Fruit fly (Drosophila melanogaster): ENCODE measurements around the gene CG8837.

The CG8837 gene

DNA sequence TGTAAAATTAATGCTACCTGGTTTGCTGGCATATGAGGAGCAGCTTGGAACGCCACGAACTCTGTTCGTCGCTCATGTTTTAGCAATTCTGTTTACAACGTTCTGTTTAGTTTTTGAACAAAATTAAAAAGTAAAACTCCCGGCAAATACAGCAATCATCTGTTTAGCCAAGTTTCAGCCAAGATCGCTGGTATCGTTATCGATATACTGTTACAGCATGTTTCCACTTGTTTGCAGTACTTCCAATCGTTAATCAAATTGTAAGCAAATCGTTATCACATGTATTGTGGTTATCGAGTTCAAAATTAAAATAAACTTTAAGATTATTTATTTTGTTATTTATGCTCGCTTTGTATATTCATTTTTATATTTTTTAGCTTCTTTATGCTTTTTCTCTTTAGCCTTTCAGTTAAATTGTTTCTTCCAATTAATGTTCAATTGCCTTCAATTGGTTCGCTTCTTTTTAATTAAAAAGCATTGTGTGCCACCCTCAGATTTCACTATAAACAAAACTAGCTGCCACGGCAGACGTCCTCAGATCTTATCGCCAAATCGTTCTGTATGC is at the start of gene CG8837, which contains the start of gene Fign:
Gene CG8837 (plus strand): TSS at position 515 of the 565 bp plus-strand sequence.
Gene Fign (minus strand): TSS at position 142 of the 565 bp plus-strand sequence.
- TF ChIP-seq CG17801 (GFP tag; optimal IDR thresholded peaks at IDR 0.05; ENCODE audit: partially characterized antibody): no peak

DNA sequence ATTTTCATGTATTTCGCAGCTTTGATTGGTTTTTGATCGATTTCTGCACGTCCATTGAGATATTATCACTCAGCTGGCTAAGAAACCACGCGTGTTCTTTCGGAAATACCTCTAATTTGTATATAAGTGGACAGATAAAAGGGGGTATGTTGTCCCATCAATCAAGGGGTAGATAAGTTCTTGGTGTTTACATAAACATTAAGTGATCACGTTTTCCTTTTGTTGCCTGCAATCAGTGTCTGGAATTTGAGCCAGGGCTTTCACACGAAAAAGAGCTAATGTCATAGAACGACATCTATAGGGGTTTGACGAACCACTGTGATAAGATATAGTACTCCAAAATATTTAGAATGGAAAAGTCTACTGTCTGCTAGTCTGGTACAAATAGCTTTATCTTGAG is 41.3 kb upstream of the CG8837 start:
- TF ChIP-seq CG17801 (GFP tag; optimal IDR thresholded peaks at IDR 0.05; ENCODE audit: partially characterized antibody): no peak

dm6 chr2L:3280484-3280993 is 39.5 kb upstream of the CG8837 start, which contains the start of gene OtopLb:
Gene OtopLb, minus strand, starts transcription at chr2L:3280534.
- TF ChIP-seq CG17801 (GFP tag; optimal IDR thresholded peaks at IDR 0.05; ENCODE audit: partially characterized antibody): no peak

dm6 chr2L:3293718-3294340 is 26.2 kb upstream of the CG8837 start:
- TF ChIP-seq CG17801 (GFP tag; optimal IDR thresholded peaks at IDR 0.05; ENCODE audit: partially characterized antibody): no peak

DNA sequence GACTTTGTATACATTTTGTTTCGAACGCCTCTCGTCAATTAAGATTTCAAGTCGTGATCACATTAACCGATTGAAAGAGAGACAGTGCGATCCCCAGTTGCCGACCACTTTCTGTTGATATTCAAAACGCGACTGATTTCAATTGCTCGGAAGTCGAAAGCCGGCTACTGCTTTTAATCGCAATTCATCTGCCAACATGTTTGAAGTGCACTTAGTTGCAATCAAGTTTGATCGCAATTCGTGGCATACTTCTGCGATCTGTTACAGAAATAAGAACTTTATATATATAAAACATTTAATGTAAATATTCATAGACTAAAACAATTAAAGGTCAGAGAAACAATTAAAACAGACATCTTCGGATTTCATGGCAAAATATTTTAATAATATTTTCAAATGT is 25.5 kb upstream of the CG8837 start, which contains the start of gene CG9664:
Gene CG9664 (minus strand): TSS at position 135 of the 400 bp plus-strand sequence.
- no peak for TF ChIP-seq CG17801 (GFP tag; optimal IDR thresholded peaks at IDR 0.05; ENCODE audit: partially characterized antibody)

dm6 chr2L:3298065-3298469 is 22.0 kb upstream of the CG8837 start:
- no peak for TF ChIP-seq CG17801 (GFP tag; optimal IDR thresholded peaks at IDR 0.05; ENCODE audit: partially characterized antibody)

dm6 chr2L:3299142-3299541 is 20.9 kb upstream of the CG8837 start:
- TF ChIP-seq CG17801 (GFP tag; optimal IDR thresholded peaks at IDR 0.05; ENCODE audit: partially characterized antibody): no peak

DNA sequence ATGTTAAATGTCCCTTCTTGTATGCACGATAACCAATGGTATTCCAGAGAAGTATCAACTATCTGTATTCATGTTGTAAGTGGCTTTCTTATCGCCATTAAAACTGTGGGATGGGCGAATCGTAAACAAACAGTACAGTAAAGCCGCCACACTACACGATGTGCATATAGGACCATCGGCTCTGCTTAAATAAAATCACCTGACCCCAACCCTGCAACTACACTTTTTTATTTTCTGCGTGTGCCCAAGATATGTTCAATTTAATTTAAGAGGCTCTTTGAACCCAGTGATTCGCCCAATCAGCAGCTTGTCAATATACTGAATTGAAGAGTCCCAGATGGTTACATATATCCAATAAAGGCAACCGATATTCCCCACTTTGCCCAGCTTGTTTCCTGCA is 20.2 kb upstream of the CG8837 start:
- no peak for TF ChIP-seq CG17801 (GFP tag; optimal IDR thresholded peaks at IDR 0.05; ENCODE audit: partially characterized antibody)

DNA sequence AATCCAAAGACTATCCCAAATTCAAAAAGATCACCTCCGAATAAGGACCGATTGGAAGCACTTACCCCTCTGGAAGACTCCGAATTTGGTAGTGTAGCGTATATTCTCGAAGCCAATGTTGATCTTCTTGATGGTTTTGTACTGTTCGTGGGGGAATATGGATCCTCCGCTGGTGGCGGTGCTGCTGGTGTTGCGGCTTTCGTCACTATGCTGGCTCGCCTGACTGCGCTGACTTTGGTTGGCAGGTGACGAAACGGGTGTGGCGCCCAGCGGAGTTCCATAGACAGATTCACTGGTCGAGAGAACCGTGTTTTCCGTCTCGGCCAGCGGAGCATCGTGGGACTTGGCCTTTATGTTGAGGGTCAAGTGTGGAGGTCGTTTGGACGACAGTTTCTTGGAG is 19.0 kb upstream of the CG8837 start:
- TF ChIP-seq CG17801 (GFP tag; optimal IDR thresholded peaks at IDR 0.05; ENCODE audit: partially characterized antibody): no peak

dm6 chr2L:3301755-3302499 is 18.1 kb upstream of the CG8837 start:
- TF ChIP-seq CG17801 (GFP tag; optimal IDR thresholded peaks at IDR 0.05; ENCODE audit: partially characterized antibody): peak; percentile 99

DNA sequence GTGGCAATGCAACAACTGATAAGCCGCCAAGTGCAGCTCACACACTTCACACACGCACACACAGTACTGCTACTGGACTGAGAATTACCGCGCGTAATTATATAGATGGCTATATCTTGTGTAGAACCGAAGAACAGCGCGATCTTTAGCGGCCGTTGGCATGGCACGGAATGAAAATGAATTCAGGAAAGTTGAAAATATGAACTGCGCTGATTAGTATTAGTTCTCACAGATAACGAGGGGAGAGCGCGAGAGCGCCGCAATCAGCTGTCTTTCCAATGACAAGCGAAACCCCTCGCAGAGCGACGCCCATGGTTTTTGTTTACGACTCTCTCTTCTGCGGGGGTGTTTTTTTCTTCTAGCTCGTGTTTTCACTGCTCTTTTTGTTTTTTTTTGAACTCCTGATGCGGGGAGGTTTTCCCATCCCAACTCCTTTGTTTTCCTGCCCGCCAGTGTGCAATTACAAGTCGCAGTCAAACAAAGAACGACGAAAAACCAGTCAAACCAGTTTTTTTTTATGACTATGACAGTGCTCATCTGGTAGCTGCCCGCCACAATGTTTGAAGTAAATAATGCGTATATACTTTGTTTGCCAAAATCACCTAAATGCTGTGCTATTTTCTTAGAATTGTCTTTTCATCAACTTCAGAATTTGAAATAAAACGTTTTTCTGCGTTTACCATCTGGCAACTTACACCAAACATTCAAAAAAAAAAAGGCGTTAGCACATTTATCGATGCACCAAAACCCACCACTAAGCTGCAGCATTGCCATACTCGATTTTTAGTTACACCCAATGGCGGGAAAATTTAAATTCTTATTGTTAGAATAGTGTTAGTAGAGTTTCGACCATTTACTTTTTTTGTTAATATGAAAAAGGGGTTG is 16.8 kb upstream of the CG8837 start, which contains the start of gene CG9663:
Gene CG9663 (minus strand): TSS at position 173 of the 885 bp plus-strand sequence.
- TF ChIP-seq CG17801 (GFP tag; optimal IDR thresholded peaks at IDR 0.05; ENCODE audit: partially characterized antibody): peak; percentile 24

- TF ChIP-seq CG17801 (GFP tag; optimal IDR thresholded peaks at IDR 0.05; ENCODE audit: partially characterized antibody): no peak
Measured at dm6 chr2L:3303893-3304292, 16.2 kb upstream of the CG8837 start, which contains the start of gene CG3277. Gene CG3277, plus strand, starts transcription at chr2L:3304100.

- TF ChIP-seq CG17801 (GFP tag; optimal IDR thresholded peaks at IDR 0.05; ENCODE audit: partially characterized antibody): no peak
Measured at dm6 chr2L:3304831-3305828, 14.9 kb upstream of the CG8837 start.
